Fruit fly (Drosophila melanogaster) whole organism, pupa: ENCODE measurements around the gene CG6178.

ENCODE experiments used
- CG10348 ChIP-seq: fragments of 200-800 bp; sonication (Bioruptor generic); IDR thresholded peaks from 2 replicates; pipeline ENCODE4 v1.3.6; 2022; ENCODE audit warnings: missing biosample characterization, missing genetic modification characterization
- CG12605 ChIP-seq: fragments of 200-800 bp; sonication (Bioruptor generic); IDR thresholded peaks from 2 replicates; pipeline ENCODE4 v1.3.6; 2022; ENCODE audit warnings: missing biosample characterization, missing genetic modification characterization
- CG13204 ChIP-seq: fragments of 200-800 bp; sonication (Bioruptor generic); optimal IDR thresholded peaks from 2 replicates; lab custom pipeline; 2018; ENCODE audit warnings: missing biosample characterization, mild to moderate bottlenecking, missing genetic modification characterization, moderate library complexity
- CG14655 ChIP-seq: fragments of 200-800 bp; sonication (Bioruptor generic); optimal IDR thresholded peaks from 3 replicates; lab custom pipeline; 2017; ENCODE audit warnings: mild to moderate bottlenecking, missing biosample characterization, missing genetic modification reagents, missing genetic modification characterization
- CG15710 ChIP-seq: fragments of 200-800 bp; sonication (Bioruptor generic); optimal IDR thresholded peaks from 2 replicates; lab custom pipeline; 2018; ENCODE audit warnings: missing biosample characterization, mild to moderate bottlenecking, missing genetic modification characterization, moderate library complexity
- CG17806 ChIP-seq: fragments of 200-800 bp; sonication (Bioruptor generic); optimal IDR thresholded peaks from 2 replicates; lab custom pipeline; 2018; ENCODE audit warnings: missing biosample characterization, mild to moderate bottlenecking, missing genetic modification characterization, moderate library complexity
- CG32121 ChIP-seq: fragments of 200-800 bp; sonication (Bioruptor generic); IDR thresholded peaks from 2 replicates; pipeline ENCODE4 v1.3.6; 2022; ENCODE audit warnings: missing biosample characterization, missing genetic modification characterization
- CG34367 ChIP-seq: fragments of 200-800 bp; sonication (Bioruptor generic); optimal IDR thresholded peaks from 2 replicates; lab custom pipeline; 2018; ENCODE audit warnings: missing biosample characterization, mild to moderate bottlenecking, missing genetic modification characterization
- CG4496 ChIP-seq: fragments of 200-800 bp; sonication (Bioruptor generic); IDR thresholded peaks from 3 replicates; pipeline ENCODE4 v1.3.6; 2022; ENCODE audit warnings: missing biosample characterization, missing genetic modification characterization
- CG8159 ChIP-seq: fragments of 200-800 bp; sonication (Bioruptor generic); optimal IDR thresholded peaks from 3 replicates; lab custom pipeline; 2018; ENCODE audit warnings: missing biosample characterization, mild to moderate bottlenecking, missing genetic modification characterization, moderate library complexity
- CG8301 ChIP-seq: fragments of 200-800 bp; sonication (Bioruptor generic); optimal IDR thresholded peaks from 2 replicates; lab custom pipeline; 2018; ENCODE audit warnings: missing biosample characterization, mild to moderate bottlenecking, missing genetic modification characterization
- CG9948 ChIP-seq: fragments of 200-800 bp; sonication (Bioruptor generic); optimal IDR thresholded peaks from 2 replicates; lab custom pipeline; 2018; ENCODE audit warnings: missing biosample characterization, mild to moderate bottlenecking, missing genetic modification characterization, moderate library complexity
- D1 ChIP-seq: fragments of 200-800 bp; sonication (Bioruptor generic); optimal IDR thresholded peaks from 2 replicates; lab custom pipeline; 2018; ENCODE audit warnings: missing biosample characterization, mild to moderate bottlenecking, missing genetic modification characterization, moderate library complexity
- EcR ChIP-seq: fragments of 200-800 bp; sonication (Bioruptor generic); optimal IDR thresholded peaks from 3 replicates; lab custom pipeline; 2019; ENCODE audit warnings: missing biosample characterization, missing genetic modification characterization, mild to moderate bottlenecking, moderate library complexity, missing genetic modification reagents
- Ets98B ChIP-seq: fragments of 200-800 bp; sonication (Bioruptor generic); IDR thresholded peaks from 2 replicates; pipeline ENCODE4 v1.3.6; 2022; ENCODE audit warnings: missing biosample characterization, missing genetic modification characterization
- Pif1A ChIP-seq: fragments of 200-800 bp; sonication (Bioruptor generic); optimal IDR thresholded peaks from 3 replicates; lab custom pipeline; 2016; ENCODE audit warnings: missing biosample characterization, missing genetic modification characterization
- Pif1B ChIP-seq: fragments of 200-800 bp; sonication (Bioruptor generic); optimal IDR thresholded peaks from 3 replicates; lab custom pipeline; 2016; ENCODE audit warnings: missing biosample characterization, missing genetic modification characterization
- Snoo ChIP-seq: fragments of 200-800 bp; sonication (Bioruptor generic); optimal IDR thresholded peaks from 3 replicates; lab custom pipeline; 2017; ENCODE audit warnings: missing biosample characterization, mild to moderate bottlenecking, missing genetic modification characterization, inconsistent platforms
- fd96Ca ChIP-seq: fragments of 200-800 bp; sonication (Bioruptor generic); IDR thresholded peaks from 3 replicates; pipeline ENCODE4 v1.3.6; 2022; ENCODE audit warnings: missing biosample characterization, missing genetic modification characterization
- gl ChIP-seq: fragments of 200-800 bp; sonication (Bioruptor generic); optimal IDR thresholded peaks from 2 replicates; lab custom pipeline; 2018; ENCODE audit warnings: missing biosample characterization, mild to moderate bottlenecking, missing genetic modification characterization
- rn ChIP-seq: fragments of 200-800 bp; sonication (Bioruptor generic); IDR thresholded peaks from 2 replicates; pipeline ENCODE4 v1.3.6; 2022; ENCODE audit warnings: missing biosample characterization, missing genetic modification characterization

CG6178 gene

dm6 chr3R:24134580-24134979, 17.6 kb upstream of the CG6178 start, which contains the start of gene Sec10:
Gene Sec10 (plus strand): TSS chr3R:24134831.
- TF ChIP-seq CG34367 (tag; lab: Kevin White, UChicago) = peak; percentile 4
- TF ChIP-seq gl (tag; lab: Kevin White, UChicago) = no peak

- TF ChIP-seq CG32121 (GFP tag; lab: Robert Waterston, UW) (no peak), CG8301 (tag; lab: Kevin White, UChicago) (no peak), CG34367 (tag; lab: Kevin White, UChicago) (no peak), EcR (peak; percentile 64), Snoo (tag; lab: Kevin White, UChicago) (no peak), fd96Ca (GFP tag; lab: Robert Waterston, UW) (no peak), gl (tag; lab: Kevin White, UChicago) (no peak), CG4496 (no peak), CG14655 (no peak)
Measured at dm6 chr3R:24137311-24137945, 14.7 kb upstream of the CG6178 start, which contains the start of gene Npc2f. Gene Npc2f (plus strand): TSS chr3R:24137895.

- TF ChIP-seq gl (tag; lab: Kevin White, UChicago) (no peak), CG34367 (tag; lab: Kevin White, UChicago) (no peak), Pif1B (GFP tag; lab: Kevin White, UChicago) (no peak), EcR (no peak), CG10348 (GFP tag; lab: Robert Waterston, UW) (no peak), CG15710 (tag; lab: Kevin White, UChicago) (no peak), CG8301 (tag; lab: Kevin White, UChicago) (no peak), Ets98B (GFP tag; lab: Robert Waterston, UW) (no peak), CG14655 (no peak), CG8159 (tag; lab: Kevin White, UChicago) (no peak), CG13204 (GFP tag; lab: Kevin White, UChicago) (no peak), CG9948 (tag; lab: Kevin White, UChicago) (no peak), CG17806 (tag; lab: Kevin White, UChicago) (no peak)
Measured at dm6 chr3R:24138478-24139455, 13.4 kb upstream of the CG6178 start.

- TF ChIP-seq CG4496 (0 out of 3 replicates have a peak, but pooled peaks have one; percentile 16), rn (GFP tag; lab: Robert Waterston, UW) (no peak), CG10348 (GFP tag; lab: Robert Waterston, UW) (no peak), CG34367 (tag; lab: Kevin White, UChicago) (no peak)
Measured at dm6 chr3R:24139646-24140130, 12.5 kb upstream of the CG6178 start.

- TF ChIP-seq gl (tag; lab: Kevin White, UChicago) (peak; percentile 96), CG32121 (GFP tag; lab: Robert Waterston, UW) (peak; percentile 98), CG15710 (tag; lab: Kevin White, UChicago) (peak; percentile 98), CG13204 (GFP tag; lab: Kevin White, UChicago) (peak; percentile 98), rn (GFP tag; lab: Robert Waterston, UW) (peak; percentile 92), D1 (tag; lab: Kevin White, UChicago) (peak; percentile 92), CG8301 (tag; lab: Kevin White, UChicago) (peak; percentile 95), Ets98B (GFP tag; lab: Robert Waterston, UW) (peak; percentile 98), CG10348 (GFP tag; lab: Robert Waterston, UW) (peak; percentile 79), Pif1B (GFP tag; lab: Kevin White, UChicago) (peak; percentile 97), CG8159 (tag; lab: Kevin White, UChicago) (peak; percentile 98), CG12605 (GFP tag; lab: Robert Waterston, UW) (peak; percentile 98), CG34367 (tag; lab: Kevin White, UChicago) (peak; percentile 97), Pif1A (GFP tag; lab: Kevin White, UChicago) (peak; percentile 96), CG4496 (peak; percentile 97), fd96Ca (GFP tag; lab: Robert Waterston, UW) (peak; percentile 97), Snoo (tag; lab: Kevin White, UChicago) (peak; percentile 99), CG17806 (tag; lab: Kevin White, UChicago) (peak; percentile 98), CG14655 (peak; percentile 96), CG9948 (tag; lab: Kevin White, UChicago) (peak; percentile 97), EcR (peak; percentile 79)
Measured at dm6 chr3R:24141013-24141592, 11.0 kb upstream of the CG6178 start, which contains the start of gene Kal1. Gene Kal1 (plus strand): TSS chr3R:24141395.
